Fruit fly (Drosophila melanogaster) whole organism, embryonic: Measurements from ENCODE around the gene CG7149.
A peak's percentile ranks its signal among the peaks of the same experiment; 100 is the strongest.

ENCODE experiments used
- Blimp-1 ChIP-seq: fragments of 200-800 bp; sonication (Bioruptor generic); optimal IDR thresholded peaks from 3 replicates; lab custom pipeline; 2018; ENCODE audit warnings: missing biosample characterization, missing genetic modification characterization, mild to moderate bottlenecking, moderate library complexity, missing genetic modification reagents
- CG11504 ChIP-seq: fragments of 200-800 bp; sonication (Bioruptor generic); optimal IDR thresholded peaks from 3 replicates; lab custom pipeline; 2019; ENCODE audit warnings: missing biosample characterization, mild to moderate bottlenecking, missing genetic modification characterization, moderate library complexity
- CG12071 ChIP-seq: fragments of 200-800 bp; sonication (Bioruptor generic); optimal IDR thresholded peaks from 3 replicates; lab custom pipeline; 2018; ENCODE audit warnings: missing biosample characterization, mild to moderate bottlenecking, missing genetic modification characterization
- CG12236 ChIP-seq: fragments of 200-800 bp; sonication (Bioruptor generic); optimal IDR thresholded peaks from 2 replicates; lab custom pipeline; 2016; ENCODE audit warnings: missing biosample characterization, missing genetic modification characterization
- CG13296 ChIP-seq: fragments of 200-800 bp; sonication (Bioruptor generic); optimal IDR thresholded peaks from 3 replicates; lab custom pipeline; 2018; ENCODE audit warnings: missing biosample characterization, mild to moderate bottlenecking, missing genetic modification characterization
- CG14014 ChIP-seq: fragments of 200-800 bp; sonication (Bioruptor generic); IDR thresholded peaks from 2 replicates; pipeline ENCODE4 v1.3.6; 2022; ENCODE audit warnings: missing biosample characterization, missing genetic modification characterization
- CG1603 ChIP-seq: fragments of 200-800 bp; sonication (Bioruptor generic); optimal IDR thresholded peaks from 2 replicates; lab custom pipeline; 2019; ENCODE audit warnings: missing biosample characterization, mild to moderate bottlenecking, missing genetic modification characterization, moderate library complexity
- CG16779 ChIP-seq: fragments of 200-800 bp; sonication (Bioruptor generic); IDR thresholded peaks from 2 replicates; pipeline ENCODE4 v1.3.6; 2022; ENCODE audit warnings: missing biosample characterization, missing genetic modification characterization
- CG2120 ChIP-seq: fragments of 200-800 bp; sonication (Bioruptor generic); optimal IDR thresholded peaks from 3 replicates; lab custom pipeline; 2016; ENCODE audit warnings: missing biosample characterization, missing genetic modification characterization
- CG2199 ChIP-seq: fragments of 200-800 bp; sonication (Bioruptor generic); IDR thresholded peaks from 3 replicates; pipeline ENCODE4 v1.3.6; 2022; ENCODE audit warnings: missing biosample characterization, missing genetic modification characterization
- CG32772 ChIP-seq: fragments of 200-800 bp; sonication (Bioruptor generic); IDR thresholded peaks from 2 replicates; pipeline ENCODE4 v1.3.6; 2022; ENCODE audit warnings: missing biosample characterization, missing genetic modification characterization
- CG33213 ChIP-seq: fragments of 200-800 bp; sonication (Bioruptor generic); optimal IDR thresholded peaks from 3 replicates; lab custom pipeline; 2016; ENCODE audit warnings: missing biosample characterization, missing genetic modification characterization
- CG6254 ChIP-seq: fragments of 200-800 bp; sonication (Bioruptor generic); optimal IDR thresholded peaks from 3 replicates; lab custom pipeline; 2017; ENCODE audit warnings: mild to moderate bottlenecking, missing biosample characterization, missing genetic modification reagents, missing genetic modification characterization
- CG6689 ChIP-seq: fragments of 200-800 bp; sonication (Bioruptor generic); IDR thresholded peaks from 2 replicates; pipeline ENCODE4 v1.3.6; 2022; ENCODE audit warnings: missing biosample characterization, missing genetic modification characterization
- CG6813 ChIP-seq: fragments of 200-800 bp; sonication (Bioruptor generic); optimal IDR thresholded peaks from 2 replicates; lab custom pipeline; 2017; ENCODE audit warnings: missing biosample characterization, missing genetic modification characterization, mild to moderate bottlenecking, moderate library complexity, missing genetic modification reagents
- CG8281 ChIP-seq: fragments of 200-800 bp; sonication (Bioruptor generic); optimal IDR thresholded peaks from 2 replicates; lab custom pipeline; 2018; ENCODE audit warnings: missing biosample characterization, mild to moderate bottlenecking, missing genetic modification characterization, moderate library complexity
- CkIIα-i1 ChIP-seq: fragments of 200-800 bp; sonication (Bioruptor generic); IDR thresholded peaks from 2 replicates; pipeline ENCODE4 v1.3.6; 2022; ENCODE audit warnings: missing biosample characterization, missing genetic modification characterization
- CoRest ChIP-seq: fragments of 200-800 bp; sonication (Bioruptor generic); optimal IDR thresholded peaks from 3 replicates; lab custom pipeline; 2018; ENCODE audit warnings: missing biosample characterization, mild to moderate bottlenecking, missing genetic modification characterization, moderate library complexity
- Dref ChIP-seq: fragments of 200-800 bp; sonication (Bioruptor generic); IDR thresholded peaks from 2 replicates; pipeline ENCODE4 v1.3.6; 2022; ENCODE audit warnings: missing biosample characterization, missing genetic modification characterization
- Drgx ChIP-seq: fragments of 200-800 bp; sonication (Bioruptor generic); IDR thresholded peaks from 2 replicates; pipeline ENCODE4 v1.3.6; 2022; ENCODE audit warnings: missing biosample characterization, missing genetic modification characterization
- Fer1 ChIP-seq: fragments of 200-800 bp; sonication (Bioruptor generic); optimal IDR thresholded peaks from 2 replicates; lab custom pipeline; 2017; ENCODE audit warnings: missing biosample characterization, mild to moderate bottlenecking, missing genetic modification characterization
- Gug ChIP-seq: fragments of 200-800 bp; sonication (Bioruptor generic); IDR thresholded peaks from 4 replicates; pipeline ENCODE4 v1.3.6; 2022; ENCODE audit warnings: missing biosample characterization, missing genetic modification characterization
- H2.0 ChIP-seq: fragments of 200-800 bp; sonication (Bioruptor generic); IDR thresholded peaks from 2 replicates; pipeline ENCODE4 v1.3.6; 2022; ENCODE audit warnings: missing biosample characterization, missing genetic modification characterization
- HHEX ChIP-seq: fragments of 200-800 bp; sonication (Bioruptor generic); optimal IDR thresholded peaks from 3 replicates; lab custom pipeline; 2017; ENCODE audit warnings: missing biosample characterization, mild to moderate bottlenecking, missing genetic modification characterization, missing genetic modification reagents
- Hr78 ChIP-seq, 2 experiments: fragments of 200-800 bp in 1 of 2; fragments of >200 bp in 1 of 2; sonication (Bioruptor generic) in 1 of 2; optimal IDR thresholded peaks; 2 replicates each; lab custom pipeline; 2017 to 2019; ENCODE audit warnings: missing biosample characterization in 2 of 2, missing genetic modification characterization in 2 of 2, mild to moderate bottlenecking in 1 of 2, moderate library complexity in 1 of 2
- Lhr ChIP-seq: fragments of 200-800 bp; sonication (Bioruptor generic); optimal IDR thresholded peaks from 3 replicates; lab custom pipeline; 2017; ENCODE audit warnings: mild to moderate bottlenecking, missing biosample characterization, missing genetic modification reagents, missing genetic modification characterization
- Lpt ChIP-seq: fragments of >200 bp; optimal IDR thresholded peaks from 2 replicates; lab custom pipeline; 2018; ENCODE audit warnings: missing biosample characterization, missing genetic modification characterization
- Myb ChIP-seq: fragments of 200-800 bp; sonication (Bioruptor generic); optimal IDR thresholded peaks from 2 replicates; lab custom pipeline; 2016; ENCODE audit warnings: missing biosample characterization, missing genetic modification characterization
- Ravus ChIP-seq: fragments of 200-800 bp; sonication (Bioruptor generic); IDR thresholded peaks from 2 replicates; pipeline ENCODE4 v1.3.6; 2022; ENCODE audit warnings: missing biosample characterization, missing genetic modification characterization
- ase ChIP-seq: fragments of 200-800 bp; sonication (Bioruptor generic); IDR thresholded peaks from 3 replicates; pipeline ENCODE4 v1.3.6; 2022; ENCODE audit warnings: missing biosample characterization, missing genetic modification characterization
- az2 ChIP-seq: fragments of 200-800 bp; sonication (Bioruptor generic); optimal IDR thresholded peaks from 3 replicates; lab custom pipeline; 2016; ENCODE audit warnings: missing biosample characterization, missing genetic modification characterization
- cato ChIP-seq: fragments of 200-800 bp; sonication (Bioruptor generic); optimal IDR thresholded peaks from 2 replicates; lab custom pipeline; 2016; ENCODE audit warnings: missing biosample characterization, missing genetic modification characterization, borderline replicate concordance
- chif ChIP-seq, 2 experiments: fragments of 200-800 bp; sonication (Bioruptor generic); optimal IDR thresholded peaks; 3 replicates each; lab custom pipeline; 2016; ENCODE audit warnings: missing biosample characterization in 2 of 2, missing genetic modification characterization in 2 of 2
- chinmo ChIP-seq: fragments of 200-800 bp; sonication (Bioruptor generic); IDR thresholded peaks from 4 replicates; pipeline ENCODE4 v1.3.6; 2022; ENCODE audit warnings: missing biosample characterization, missing genetic modification characterization; ENCODE audit not compliant: partially characterized antibody
- crp ChIP-seq, 2 experiments: fragments of 200-800 bp; sonication (Bioruptor generic); optimal IDR thresholded peaks; 2 replicates in 1 of 2; 3 replicates in 1 of 2; lab custom pipeline; 2017; ENCODE audit warnings: missing biosample characterization in 2 of 2, missing genetic modification characterization in 2 of 2, mild to moderate bottlenecking in 1 of 2, moderate library complexity in 1 of 2
- cwo ChIP-seq: fragments of 200-800 bp; sonication (Bioruptor generic); optimal IDR thresholded peaks from 3 replicates; lab custom pipeline; 2017; ENCODE audit warnings: missing biosample characterization, missing genetic modification characterization, mild to moderate bottlenecking, moderate library complexity, missing genetic modification reagents
- fd102C ChIP-seq: fragments of 200-800 bp; sonication (Bioruptor generic); optimal IDR thresholded peaks from 2 replicates; lab custom pipeline; 2018; ENCODE audit warnings: missing biosample characterization, mild to moderate bottlenecking, missing genetic modification characterization, moderate library complexity
- fd64A ChIP-seq: fragments of 200-800 bp; sonication (Bioruptor generic); optimal IDR thresholded peaks from 3 replicates; lab custom pipeline; 2018; ENCODE audit warnings: missing biosample characterization, mild to moderate bottlenecking, missing genetic modification characterization
- ftz-f1 ChIP-seq: fragments of 200-800 bp; sonication (Bioruptor generic); optimal IDR thresholded peaks from 2 replicates; lab custom pipeline; 2016; ENCODE audit warnings: missing biosample characterization, missing genetic modification characterization
- gcm ChIP-seq: fragments of 200-800 bp; sonication (Bioruptor generic); optimal IDR thresholded peaks from 2 replicates; lab custom pipeline; 2019; ENCODE audit warnings: missing biosample characterization, mild to moderate bottlenecking, missing genetic modification characterization, moderate library complexity
- gro ChIP-seq: fragments of 200-800 bp; sonication (Bioruptor generic); optimal IDR thresholded peaks from 2 replicates; lab custom pipeline; 2016; ENCODE audit warnings: missing biosample characterization, missing genetic modification characterization
- gsb ChIP-seq: fragments of 200-800 bp; sonication (Bioruptor generic); IDR thresholded peaks from 2 replicates; pipeline ENCODE4 v1.3.6; 2022; ENCODE audit warnings: missing biosample characterization, missing genetic modification characterization
- hth ChIP-seq: fragments of >200 bp; optimal IDR thresholded peaks from 2 replicates; lab custom pipeline; 2017; ENCODE audit warnings: inconsistent platforms
- jigr1 ChIP-seq: fragments of 200-800 bp; sonication (Bioruptor generic); IDR thresholded peaks from 3 replicates; pipeline ENCODE4 v1.3.6; 2022; ENCODE audit warnings: missing biosample characterization, missing genetic modification characterization
- luna ChIP-seq: fragments of 200-800 bp; sonication (Bioruptor generic); optimal IDR thresholded peaks from 2 replicates; lab custom pipeline; 2016; ENCODE audit warnings: missing biosample characterization, missing genetic modification characterization
- mirr ChIP-seq: fragments of 200-800 bp; sonication (Bioruptor generic); optimal IDR thresholded peaks from 3 replicates; lab custom pipeline; 2018; ENCODE audit warnings: missing biosample characterization, mild to moderate bottlenecking, missing genetic modification characterization
- otp ChIP-seq: fragments of 200-800 bp; sonication (Bioruptor generic); IDR thresholded peaks from 3 replicates; pipeline ENCODE4, ENCODE4 v1.3.6; 2022; ENCODE audit warnings: missing biosample characterization, missing genetic modification characterization
- pfk ChIP-seq: fragments of 200-800 bp; sonication (Bioruptor generic); optimal IDR thresholded peaks from 2 replicates; lab custom pipeline; 2018; ENCODE audit warnings: missing biosample characterization, mild to moderate bottlenecking, missing genetic modification characterization, moderate library complexity
- phol ChIP-seq: fragments of 200-800 bp; sonication (Bioruptor generic); optimal IDR thresholded peaks from 3 replicates; lab custom pipeline; 2018; ENCODE audit warnings: missing biosample characterization, mild to moderate bottlenecking, missing genetic modification characterization, moderate library complexity
- repo ChIP-seq: fragments of 200-800 bp; sonication (Bioruptor generic); optimal IDR thresholded peaks from 2 replicates; lab custom pipeline; 2016; ENCODE audit warnings: missing biosample characterization, missing genetic modification characterization
- salm ChIP-seq: fragments of 200-800 bp; sonication (Bioruptor generic); optimal IDR thresholded peaks from 2 replicates; lab custom pipeline; 2018; ENCODE audit warnings: missing biosample characterization, mild to moderate bottlenecking, missing genetic modification characterization

CG7149 gene

dm6 chr2L:7828901-7829300, 38.5 kb upstream of the CG7149 start (continued):
- TF ChIP-seq HHEX (GFP tag; lab: Kevin White, UChicago) (no peak), otp (GFP tag; lab: Robert Waterston, UW) (no peak), CG2199 (GFP tag; lab: Robert Waterston, UW) (0 out of 3 replicates have a peak, but pooled peaks have one; percentile 55), CoRest (tag; lab: Kevin White, UChicago) (no peak), phol (tag; lab: Kevin White, UChicago) (no peak), CG13296 (GFP tag; lab: Kevin White, UChicago) (peak; percentile 47), luna (GFP tag; lab: Kevin White, UChicago) (no peak), Drgx (GFP tag; lab: Robert Waterston, UW) (no peak), fd64A (GFP tag; lab: Kevin White, UChicago) (peak; percentile 33), cato (GFP tag; lab: Kevin White, UChicago) (no peak), CG12071 (peak; percentile 37), ase (GFP tag; lab: Robert Waterston, UW) (no peak), CG6254 (GFP tag; lab: Kevin White, UChicago) (peak; percentile 17), repo (GFP tag; lab: Kevin White, UChicago) (peak; percentile 29), fd102C (no peak), jigr1 (GFP tag; lab: Robert Waterston, UW) (no peak), CkIIα-i1 (no peak), CG6689 (GFP tag; lab: Robert Waterston, UW) (peak; percentile 47; the same call in 1 of the 2 replicates), Hr78 (GFP tag; optimal IDR thresholded peaks at IDR 0.05; lab: Kevin White, UChicago) (peak in 1 of 2 experiments; percentile 43), CG11504 (tag; lab: Kevin White, UChicago) (peak; percentile 1), CG16779 (no peak), gsb (GFP tag; lab: Robert Waterston, UW) (no peak), CG8281 (tag; lab: Kevin White, UChicago) (no peak), az2 (GFP tag; lab: Kevin White, UChicago) (no peak), Myb (GFP tag; lab: Kevin White, UChicago) (no peak), Fer1 (GFP tag; lab: Kevin White, UChicago) (peak; percentile 15), Lhr (no peak), CG1603 (tag; lab: Kevin White, UChicago) (peak; percentile 26), gcm (GFP tag; lab: Kevin White, UChicago) (peak; percentile 47), chif (GFP tag; optimal IDR thresholded peaks at IDR 0.05; lab: Kevin White, UChicago) (no peak), Gug (GFP tag; lab: Robert Waterston, UW) (no peak), Ravus (GFP tag; lab: Robert Waterston, UW) (no peak), Lpt (GFP tag; lab: Kevin White, UChicago) (no peak), mirr (GFP tag; lab: Kevin White, UChicago) (peak; percentile 27), CG33213 (GFP tag; lab: Kevin White, UChicago) (no peak), H2.0 (no peak), ftz-f1 (GFP tag; lab: Kevin White, UChicago) (peak; percentile 70), CG12236 (GFP tag; lab: Kevin White, UChicago) (no peak), chinmo (GFP tag; lab: Robert Waterston, UW) (peak; percentile 80; the same call in 2 of the 4 replicates), crp (GFP tag; optimal IDR thresholded peaks at IDR 0.05; lab: Kevin White, UChicago) (no peak), CG32772 (GFP tag; lab: Robert Waterston, UW) (peak; percentile 57; the same call in 1 of the 2 replicates), CG6813 (GFP tag; lab: Kevin White, UChicago) (peak; percentile 61), hth (lab: Kevin White, UChicago) (no peak), CG2120 (GFP tag; lab: Kevin White, UChicago) (no peak), CG14014 (GFP tag; lab: Robert Waterston, UW) (no peak), Blimp-1 (GFP tag; lab: Kevin White, UChicago) (peak; percentile 16), Dref (GFP tag; lab: Robert Waterston, UW) (no peak), pfk (GFP tag; lab: Kevin White, UChicago) (peak; percentile 7), gro (GFP tag; lab: Kevin White, UChicago) (no peak), salm (tag; lab: Kevin White, UChicago) (peak; percentile 33), cwo (GFP tag; lab: Kevin White, UChicago) (no peak)
